Fruit fly (Drosophila melanogaster): ENCODE results near the gene CG9609.

dm6 chrX:16831848-16832247 is 45.0 kb upstream of the CG9609 start:
- TF ChIP-seq pb (GFP tag; optimal IDR thresholded peaks at IDR 0.05) = no peak
- TF ChIP-seq CG11504 (tag; optimal IDR thresholded peaks at IDR 0.05) = no peak
- no peak for TF ChIP-seq Sox100B (GFP tag; optimal IDR thresholded peaks at IDR 0.05)
